Worm (Caenorhabditis elegans) whole organism, L1 larva: Measurements from ENCODE around the gene atf-4.

Source experiments
- C04F5.9 ChIP-seq: sonication (generic microtip); optimal IDR thresholded peaks from 2 replicates; lab custom pipeline; 2016; ENCODE audit warnings: missing genetic modification characterization, missing compliant biosample characterization
- F16B12.6 ChIP-seq: fragments of 150-350 bp; optimal IDR thresholded peaks from 2 replicates; lab custom pipeline; 2014; ENCODE audit warnings: missing biosample characterization, missing genetic modification characterization
- aha-1 ChIP-seq: fragments of 150-350 bp; optimal IDR thresholded peaks from 2 replicates; lab custom pipeline; 2014; ENCODE audit warnings: missing biosample characterization, missing genetic modification characterization
- ama-1 ChIP-seq: fragments of 150-350 bp; optimal IDR thresholded peaks from 2 replicates; lab custom pipeline; 2014
- ceh-63 ChIP-seq: fragments of 200-800 bp; sonication (Bioruptor generic); optimal IDR thresholded peaks from 2 replicates; lab custom pipeline; 2018; ENCODE audit warnings: mild to moderate bottlenecking, missing genetic modification characterization, missing compliant biosample characterization
- ceh-82 ChIP-seq, 3 experiments: fragments of 150-350 bp in 1 of 3; sonication (generic microtip) in 2 of 3; optimal IDR thresholded peaks; 2 replicates each; lab custom pipeline; 2014 to 2017; ENCODE audit warnings: missing biosample characterization in 3 of 3, missing genetic modification characterization in 3 of 3
- efl-3 ChIP-seq: fragments of 200-800 bp; sonication (Bioruptor generic); optimal IDR thresholded peaks from 2 replicates; lab custom pipeline; 2018; ENCODE audit warnings: mild to moderate bottlenecking, missing genetic modification characterization, missing compliant biosample characterization
- nhr-84 ChIP-seq: sonication (generic microtip); optimal IDR thresholded peaks from 2 replicates; lab custom pipeline; 2017; ENCODE audit warnings: missing biosample characterization, missing genetic modification characterization

DNA sequence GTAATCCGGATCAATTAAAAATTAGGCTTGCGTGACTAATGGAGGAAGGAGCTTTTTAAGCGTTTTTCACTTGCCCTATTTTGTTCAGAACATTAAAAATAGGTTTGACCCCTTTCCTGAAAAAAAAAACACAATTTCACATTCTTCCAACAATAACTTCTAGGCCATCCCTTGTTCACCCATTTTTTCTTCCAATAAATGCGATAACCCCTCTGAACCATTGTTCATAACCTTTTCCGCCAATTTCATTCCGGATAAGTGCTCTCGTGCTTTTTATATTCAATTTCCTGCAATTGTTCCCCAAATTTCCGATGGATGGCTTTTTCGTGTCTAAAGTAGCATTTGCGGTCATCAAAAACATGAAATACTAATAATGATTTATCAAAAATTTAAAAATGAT is 4.8 kb upstream of the atf-4 start:
- TF ChIP-seq C04F5.9 (tag; lab: Kevin White, UChicago): no peak
- TF ChIP-seq F16B12.6 (tag; lab: Kevin White, UChicago): no peak
- TF ChIP-seq nhr-84 (tag; lab: Kevin White, UChicago): no peak
- no peak for TF ChIP-seq aha-1 (tag; lab: Kevin White, UChicago)
- no peak for TF ChIP-seq efl-3
- TF ChIP-seq ceh-63: no peak
- no peak for TF ChIP-seq ama-1 (lab: Kevin White, UChicago)
- no peak for TF ChIP-seq ceh-82 (tag; optimal IDR thresholded peaks at IDR 0.05; lab: Kevin White, UChicago)
